Worm (Caenorhabditis elegans): Measurements from ENCODE around the gene bath-5.

DNA sequence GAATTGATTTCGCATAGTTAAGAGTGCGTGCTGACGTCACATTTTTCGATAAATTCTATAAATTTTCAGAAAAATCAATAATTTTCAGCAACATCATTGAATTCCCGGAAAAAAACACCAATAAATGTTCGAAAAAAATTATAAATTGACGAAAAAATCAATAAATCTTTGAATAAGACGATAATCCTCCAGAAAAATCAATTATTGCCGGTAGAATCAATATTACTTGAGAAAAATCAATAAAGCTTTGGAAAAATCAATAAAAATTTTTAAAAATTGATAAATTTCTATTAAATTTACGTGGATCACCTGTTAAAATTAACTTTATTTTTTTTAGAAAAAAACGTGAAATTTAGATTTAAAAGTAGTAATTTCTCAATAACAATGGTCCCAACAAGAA, 17.9 kb downstream of the bath-5 start:
- TF ChIP-seq lim-6 (tag; optimal IDR thresholded peaks at IDR 0.05) (no peak), ceh-30 (tag; optimal IDR thresholded peaks at IDR 0.05) (no peak), unc-55 (GFP tag; optimal IDR thresholded peaks at IDR 0.05) (no peak), rnt-1 (tag; optimal IDR thresholded peaks at IDR 0.05) (no peak), ztf-16 (tag; optimal IDR thresholded peaks at IDR 0.05) (no peak), pqm-1 (tag; optimal IDR thresholded peaks at IDR 0.05) (no peak), lin-11 (tag; optimal IDR thresholded peaks at IDR 0.05) (no peak), ceh-34 (tag; optimal IDR thresholded peaks at IDR 0.05) (no peak)
